Worm (Caenorhabditis elegans) whole organism, L4/young adult: Measurements from ENCODE around the gene B0302.2.

Experiments used
- dao-5 ChIP-seq: sonication (generic microtip); optimal IDR thresholded peaks from 2 replicates; lab custom pipeline; 2016; ENCODE audit warnings: missing genotype, missing genetic modification characterization, moderate library complexity, missing compliant biosample characterization
- him-1 ChIP-seq: sonication (generic microtip); optimal IDR thresholded peaks from 2 replicates; lab custom pipeline; 2016; ENCODE audit warnings: missing genotype, missing genetic modification reagents, missing genetic modification characterization, missing compliant biosample characterization

DNA sequence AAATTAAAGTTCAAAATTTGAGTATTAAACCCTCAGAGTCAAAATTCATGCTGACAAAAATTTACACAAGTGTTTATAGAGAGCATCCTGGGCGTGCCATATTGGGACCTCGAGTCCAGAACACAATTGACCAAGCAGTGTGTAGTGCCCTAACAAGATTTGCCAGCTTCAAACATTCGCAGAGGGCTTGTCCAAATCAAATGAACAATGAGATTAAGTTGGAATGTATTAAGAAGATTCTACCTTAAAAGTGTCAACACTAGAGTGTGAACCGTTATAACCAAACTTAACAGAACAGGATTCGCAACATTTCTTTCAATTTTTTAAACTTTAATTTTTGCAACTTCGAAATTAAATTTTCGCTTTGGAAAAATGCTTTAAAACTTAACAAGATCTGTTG is 7.9 kb upstream of the B0302.2 start:
- TF ChIP-seq dao-5 (no peak), him-1 (no peak)
